Fruit fly (Drosophila melanogaster) whole organism, embryonic: ENCODE data around the gene CG46309.
A peak's percentile ranks its signal among the peaks of the same experiment; 100 is the strongest.

Source experiments
- Adf1 ChIP-seq: fragments of 200-800 bp; sonication (Bioruptor generic); IDR thresholded peaks from 2 replicates; pipeline ENCODE4 v1.3.6; 2022; ENCODE audit warnings: missing biosample characterization, missing genetic modification characterization
- Atf-2 ChIP-seq: fragments of 200-800 bp; sonication (Bioruptor generic); optimal IDR thresholded peaks from 2 replicates; lab custom pipeline; 2016; ENCODE audit warnings: missing biosample characterization, missing genetic modification characterization
- Bdp1 ChIP-seq: fragments of 200-800 bp; sonication (Bioruptor generic); optimal IDR thresholded peaks from 3 replicates; lab custom pipeline; 2016; ENCODE audit warnings: missing biosample characterization, missing genetic modification characterization
- CG11093 ChIP-seq: fragments of 200-800 bp; sonication (Bioruptor generic); IDR thresholded peaks from 3 replicates; pipeline ENCODE4 v1.3.6; 2022; ENCODE audit warnings: missing biosample characterization, missing genetic modification characterization
- CG12155 ChIP-seq: fragments of 200-800 bp; sonication (Bioruptor generic); optimal IDR thresholded peaks from 3 replicates; lab custom pipeline; 2016; ENCODE audit warnings: missing biosample characterization, missing genetic modification characterization
- CG12236 ChIP-seq: fragments of 200-800 bp; sonication (Bioruptor generic); optimal IDR thresholded peaks from 2 replicates; lab custom pipeline; 2016; ENCODE audit warnings: missing biosample characterization, missing genetic modification characterization
- CG13624 ChIP-seq: fragments of 200-800 bp; sonication (Bioruptor generic); optimal IDR thresholded peaks from 2 replicates; lab custom pipeline; 2016; ENCODE audit warnings: missing biosample characterization, missing genetic modification characterization
- CG17186 ChIP-seq: fragments of 200-800 bp; sonication (Bioruptor generic); optimal IDR thresholded peaks from 3 replicates; lab custom pipeline; 2017; ENCODE audit warnings: missing biosample characterization, missing genetic modification reagents, missing genetic modification characterization
- CG17802 ChIP-seq: fragments of 200-800 bp; sonication (Bioruptor generic); optimal IDR thresholded peaks from 2 replicates; lab custom pipeline; 2018; ENCODE audit warnings: missing biosample characterization, mild to moderate bottlenecking, missing genetic modification characterization, moderate library complexity
- CG2202 ChIP-seq: fragments of 200-800 bp; sonication (Bioruptor generic); optimal IDR thresholded peaks from 2 replicates; lab custom pipeline; 2018; ENCODE audit warnings: missing biosample characterization, mild to moderate bottlenecking, missing genetic modification characterization
- CG31388 ChIP-seq: fragments of 200-800 bp; sonication (Bioruptor generic); optimal IDR thresholded peaks from 2 replicates; lab custom pipeline; 2016; ENCODE audit warnings: missing biosample characterization, missing genetic modification characterization
- CG32772 ChIP-seq: fragments of 200-800 bp; sonication (Bioruptor generic); IDR thresholded peaks from 2 replicates; pipeline ENCODE4 v1.3.6; 2022; ENCODE audit warnings: missing biosample characterization, missing genetic modification characterization
- CG3281 ChIP-seq: fragments of 200-800 bp; sonication (Bioruptor generic); optimal IDR thresholded peaks from 3 replicates; lab custom pipeline; 2017; ENCODE audit warnings: missing biosample characterization, mild to moderate bottlenecking, missing genetic modification characterization
- CG34422 ChIP-seq: fragments of 200-800 bp; sonication (Bioruptor generic); IDR thresholded peaks from 3 replicates; pipeline ENCODE4 v1.3.6; 2022; ENCODE audit warnings: missing biosample characterization, missing genetic modification characterization
- CG4820 ChIP-seq: fragments of 200-800 bp; sonication (Bioruptor generic); optimal IDR thresholded peaks from 3 replicates; lab custom pipeline; 2016; ENCODE audit warnings: missing biosample characterization, missing genetic modification characterization
- CG7963 ChIP-seq: fragments of 200-800 bp; sonication (Bioruptor generic); IDR thresholded peaks from 3 replicates; pipeline ENCODE4 v1.3.6; 2022; ENCODE audit warnings: missing biosample characterization, missing genetic modification characterization; ENCODE audit not compliant: partially characterized antibody
- CG7987 ChIP-seq: fragments of 200-800 bp; sonication (Bioruptor generic); optimal IDR thresholded peaks from 2 replicates; lab custom pipeline; 2018; ENCODE audit warnings: missing biosample characterization, mild to moderate bottlenecking, missing genetic modification characterization, moderate library complexity
- CG8359 ChIP-seq: fragments of 200-800 bp; sonication (Bioruptor generic); optimal IDR thresholded peaks from 2 replicates; lab custom pipeline; 2017; ENCODE audit warnings: missing biosample characterization, mild to moderate bottlenecking, missing genetic modification characterization, borderline replicate concordance
- CoRest ChIP-seq: fragments of 200-800 bp; sonication (Bioruptor generic); optimal IDR thresholded peaks from 3 replicates; lab custom pipeline; 2018; ENCODE audit warnings: missing biosample characterization, mild to moderate bottlenecking, missing genetic modification characterization, moderate library complexity
- E2f1 ChIP-seq: fragments of 200-800 bp; sonication (Bioruptor generic); IDR thresholded peaks from 2 replicates; pipeline ENCODE4 v1.3.6; 2022; ENCODE audit warnings: missing biosample characterization, missing genetic modification characterization
- HLH54F ChIP-seq: fragments of 200-800 bp; sonication (Bioruptor generic); optimal IDR thresholded peaks from 3 replicates; lab custom pipeline; 2016; ENCODE audit warnings: missing biosample characterization, missing genetic modification characterization
- Mes4 ChIP-seq: fragments of 200-800 bp; sonication (Bioruptor generic); optimal IDR thresholded peaks from 2 replicates; lab custom pipeline; 2016; ENCODE audit warnings: missing biosample characterization, missing genetic modification characterization
- NFAT ChIP-seq: fragments of 200-800 bp; sonication (Bioruptor generic); IDR thresholded peaks from 2 replicates; pipeline ENCODE4 v1.3.6; 2022; ENCODE audit warnings: missing biosample characterization, missing genetic modification characterization
- Nf-YA ChIP-seq: fragments of 200-800 bp; sonication (Bioruptor generic); IDR thresholded peaks from 2 replicates; pipeline ENCODE4 v1.3.6; 2022; ENCODE audit warnings: missing biosample characterization, missing genetic modification characterization
- Optix ChIP-seq: fragments of 200-800 bp; sonication (Bioruptor generic); IDR thresholded peaks from 3 replicates; pipeline ENCODE4 v1.3.6; 2022; ENCODE audit warnings: missing biosample characterization, missing genetic modification characterization
- Sox100B ChIP-seq: fragments of 200-800 bp; sonication (Bioruptor generic); optimal IDR thresholded peaks from 3 replicates; lab custom pipeline; 2018; ENCODE audit warnings: missing biosample characterization, mild to moderate bottlenecking, missing genetic modification characterization
- YL-1 ChIP-seq: fragments of 200-800 bp; sonication (Bioruptor generic); optimal IDR thresholded peaks from 3 replicates; lab custom pipeline; 2017; ENCODE audit warnings: missing biosample characterization, mild to moderate bottlenecking, missing genetic modification characterization
- ac ChIP-seq: fragments of 200-800 bp; sonication (Bioruptor generic); optimal IDR thresholded peaks from 3 replicates; lab custom pipeline; 2017; ENCODE audit warnings: missing biosample characterization, mild to moderate bottlenecking, missing genetic modification characterization
- amos ChIP-seq: fragments of 200-800 bp; sonication (Bioruptor generic); IDR thresholded peaks from 2 replicates; pipeline ENCODE4 v1.3.6; 2022; ENCODE audit warnings: missing biosample characterization, missing genetic modification characterization; ENCODE audit not compliant: partially characterized antibody
- ara ChIP-seq: fragments of 200-800 bp; sonication (Bioruptor generic); IDR thresholded peaks from 2 replicates; pipeline ENCODE4 v1.3.6; 2022; ENCODE audit warnings: missing biosample characterization, missing genetic modification characterization
- bab2 ChIP-seq: fragments of 200-800 bp; sonication (Bioruptor generic); optimal IDR thresholded peaks from 2 replicates; lab custom pipeline; 2016; ENCODE audit warnings: missing biosample characterization, missing genetic modification characterization
- dimm ChIP-seq: fragments of 200-800 bp; sonication (Bioruptor generic); IDR thresholded peaks from 2 replicates; pipeline ENCODE4 v1.3.6; 2022; ENCODE audit warnings: missing biosample characterization, missing genetic modification characterization
- ems ChIP-seq: fragments of 200-800 bp; sonication (Bioruptor generic); optimal IDR thresholded peaks from 3 replicates; lab custom pipeline; 2016; ENCODE audit warnings: missing biosample characterization, missing genetic modification characterization
- eve ChIP-seq, 2 experiments: fragments of >200 bp; optimal IDR thresholded peaks; 2 replicates each; lab custom pipeline; 2017; ENCODE audit warnings: missing biosample characterization in 2 of 2, missing genetic modification characterization in 2 of 2
- fd3F ChIP-seq: fragments of 200-800 bp; sonication (Bioruptor generic); optimal IDR thresholded peaks from 2 replicates; lab custom pipeline; 2018; ENCODE audit warnings: missing biosample characterization, mild to moderate bottlenecking, missing genetic modification characterization, moderate library complexity
- fd64A ChIP-seq: fragments of 200-800 bp; sonication (Bioruptor generic); optimal IDR thresholded peaks from 3 replicates; lab custom pipeline; 2018; ENCODE audit warnings: missing biosample characterization, mild to moderate bottlenecking, missing genetic modification characterization
- fu2 ChIP-seq: fragments of 200-800 bp; sonication (Bioruptor generic); optimal IDR thresholded peaks from 2 replicates; lab custom pipeline; 2016; ENCODE audit warnings: missing biosample characterization, missing genetic modification characterization
- gt ChIP-seq: fragments of 200-800 bp; sonication (Bioruptor generic); IDR thresholded peaks from 2 replicates; pipeline ENCODE4 v1.3.6; 2022; ENCODE audit warnings: missing biosample characterization, missing genetic modification characterization
- luna ChIP-seq: fragments of 200-800 bp; sonication (Bioruptor generic); optimal IDR thresholded peaks from 2 replicates; lab custom pipeline; 2016; ENCODE audit warnings: missing biosample characterization, missing genetic modification characterization
- mam ChIP-seq: fragments of 200-800 bp; sonication (Bioruptor generic); optimal IDR thresholded peaks from 3 replicates; lab custom pipeline; 2016; ENCODE audit warnings: missing biosample characterization, missing genetic modification characterization
- nau ChIP-seq: fragments of 200-800 bp; sonication (Bioruptor generic); optimal IDR thresholded peaks from 3 replicates; lab custom pipeline; 2017; ENCODE audit warnings: missing biosample characterization, mild to moderate bottlenecking, missing genetic modification characterization, missing genetic modification reagents
- pan ChIP-seq, 4 experiments: fragments of >200 bp in 3 of 4; fragments of 200-800 bp in 1 of 4; sonication (Bioruptor generic) in 1 of 4; optimal IDR thresholded peaks in 3 of 4; IDR thresholded peaks in 1 of 4; 2 replicates each; pipeline versions ENCODE4 v1.3.6 to Lab custom; 2017 to 2022; ENCODE audit warnings: missing biosample characterization in 2 of 4, missing genetic modification characterization in 2 of 4, mixed read lengths in 1 of 4
- ro ChIP-seq: fragments of 200-800 bp; sonication (Bioruptor generic); IDR thresholded peaks from 2 replicates; pipeline ENCODE4 v1.3.6; 2022; ENCODE audit warnings: missing biosample characterization, missing genetic modification characterization
- sens ChIP-seq: fragments of 200-800 bp; sonication (Bioruptor generic); peaks from one replicate; lab custom pipeline; 2016; ENCODE audit warnings: missing biosample characterization, missing genetic modification characterization
- sens-2 ChIP-seq: fragments of 200-800 bp; sonication (Bioruptor generic); IDR thresholded peaks from 2 replicates; pipeline ENCODE4 v1.3.6; 2022; ENCODE audit warnings: missing biosample characterization, missing genetic modification characterization
- tio ChIP-seq: fragments of 200-800 bp; sonication (Bioruptor generic); optimal IDR thresholded peaks from 2 replicates; lab custom pipeline; 2017; ENCODE audit warnings: missing biosample characterization, missing genetic modification characterization, inconsistent platforms
- tna ChIP-seq: fragments of 200-800 bp; sonication (Bioruptor generic); IDR thresholded peaks from 2 replicates; pipeline ENCODE4 v1.3.6; 2022; ENCODE audit warnings: missing biosample characterization, missing genetic modification characterization; ENCODE audit not compliant: partially characterized antibody
- tup ChIP-seq: fragments of 200-800 bp; sonication (Bioruptor generic); optimal IDR thresholded peaks from 2 replicates; lab custom pipeline; 2016; ENCODE audit warnings: missing biosample characterization, mild to moderate bottlenecking, missing genetic modification characterization, moderate library complexity
- wdn ChIP-seq: fragments of 200-800 bp; sonication (Bioruptor generic); IDR thresholded peaks from 2 replicates; pipeline ENCODE4 v1.3.6; 2022; ENCODE audit warnings: missing biosample characterization, missing genetic modification characterization

The CG46309 gene

dm6 chr2L:16284306-16285299 is 33.0 kb upstream of the CG46309 start (continued):
- no peak for TF ChIP-seq CG34422 (GFP tag; lab: Robert Waterston, UW)
- no peak for TF ChIP-seq Bdp1
- TF ChIP-seq CG17802 (tag; lab: Kevin White, UChicago) = no peak
- TF ChIP-seq amos (GFP tag; lab: Robert Waterston, UW) = no peak
- peak; percentile 1 for TF ChIP-seq Atf-2 (GFP tag; lab: Kevin White, UChicago)
- TF ChIP-seq pan (optimal IDR thresholded peaks at IDR 0.05; lab: Kevin White, UChicago) = no peak
- TF ChIP-seq pan (GFP tag; optimal IDR thresholded peaks at IDR 0.05 in 1 of 2, IDR thresholded peaks at IDR 0.05 in 1 of 2) = no peak
- TF ChIP-seq CG8359 (GFP tag; lab: Kevin White, UChicago) = no peak
- no peak for TF ChIP-seq CG32772
- TF ChIP-seq CG11093 (GFP tag; lab: Robert Waterston, UW) = no peak
- TF ChIP-seq ac (GFP tag; lab: Kevin White, UChicago) = peak; percentile 9
- peak; percentile 34 for TF ChIP-seq CG12155 (GFP tag; lab: Kevin White, UChicago)
- TF ChIP-seq CG31388 (GFP tag; lab: Kevin White, UChicago) = no peak
- peak; percentile 72 for TF ChIP-seq CG7987 (GFP tag; lab: Kevin White, UChicago)
- TF ChIP-seq CG12236 = no peak
- TF ChIP-seq gt (GFP tag; lab: Robert Waterston, UW) = no peak
- TF ChIP-seq CG7963 (GFP tag; lab: Robert Waterston, UW) = no peak
- peak; percentile 73 for TF ChIP-seq fd64A (GFP tag; lab: Kevin White, UChicago)
- TF ChIP-seq wdn (GFP tag; lab: Robert Waterston, UW) = no peak
- TF ChIP-seq tio (GFP tag; lab: Kevin White, UChicago) = peak; percentile 26
- no peak for TF ChIP-seq ara (GFP tag; lab: Robert Waterston, UW)
- TF ChIP-seq dimm (GFP tag; lab: Robert Waterston, UW) = no peak
- no peak for TF ChIP-seq Mes4
- TF ChIP-seq bab2 (GFP tag; lab: Kevin White, UChicago) = no peak
- no peak for TF ChIP-seq luna (GFP tag; lab: Kevin White, UChicago)
- TF ChIP-seq tna = no peak
- peak; percentile 48 for TF ChIP-seq HLH54F
- TF ChIP-seq Adf1 (GFP tag; lab: Robert Waterston, UW) = no peak
- TF ChIP-seq E2f1 (GFP tag; lab: Robert Waterston, UW) = no peak
- no peak for TF ChIP-seq Optix (GFP tag; lab: Robert Waterston, UW)
- TF ChIP-seq sens = peak; percentile 94
- no peak for TF ChIP-seq NFAT (GFP tag; lab: Robert Waterston, UW)
- TF ChIP-seq CG2202 (tag; lab: Kevin White, UChicago) = no peak
- peak; percentile 46 for TF ChIP-seq CoRest (tag; lab: Kevin White, UChicago)
- TF ChIP-seq eve (GFP tag; optimal IDR thresholded peaks at IDR 0.05; lab: Kevin White, UChicago) = peak in 1 of 2 experiments; percentile 85
- no peak for TF ChIP-seq fd3F (GFP tag; lab: Kevin White, UChicago)
- no peak for TF ChIP-seq tup (GFP tag; lab: Kevin White, UChicago)
- no peak for TF ChIP-seq ro (GFP tag; lab: Robert Waterston, UW)
- peak; percentile 24 for TF ChIP-seq ems (GFP tag; lab: Kevin White, UChicago)
- no peak for TF ChIP-seq Nf-YA (GFP tag; lab: Robert Waterston, UW)
- peak; percentile 51 for TF ChIP-seq nau (GFP tag; lab: Kevin White, UChicago)
- TF ChIP-seq CG13624 (GFP tag; lab: Kevin White, UChicago) = peak; percentile 76
- TF ChIP-seq YL-1 = no peak
- no peak for TF ChIP-seq fu2
- peak; percentile 83 for TF ChIP-seq CG3281 (GFP tag; lab: Kevin White, UChicago)
- TF ChIP-seq sens-2 = no peak
- no peak for TF ChIP-seq CG4820 (GFP tag; lab: Kevin White, UChicago)
- TF ChIP-seq mam (GFP tag; lab: Kevin White, UChicago) = peak; percentile 50
- peak; percentile 25 for TF ChIP-seq Sox100B (GFP tag; lab: Kevin White, UChicago)
- TF ChIP-seq CG17186 (GFP tag; lab: Kevin White, UChicago) = no peak
